Worm (Caenorhabditis elegans): Measurements from ENCODE around the gene F07A11.1.

Gene F07A11.1

ce11 chrII:11634681-11635527 lies 43.0 kb upstream of the F07A11.1 start:
- TF ChIP-seq lin-13 (tag; optimal IDR thresholded peaks at IDR 0.05) (peak; percentile 41), pha-4 (tag; optimal IDR thresholded peaks at IDR 0.05) (peak; percentile 91), hlh-1 (tag; optimal IDR thresholded peaks at IDR 0.05) (peak; percentile 49), lin-32 (GFP tag; optimal IDR thresholded peaks at IDR 0.05) (peak; percentile 17), blmp-1 (tag; optimal IDR thresholded peaks at IDR 0.05) (no peak), ztf-11 (tag; optimal IDR thresholded peaks at IDR 0.05) (peak; percentile 56), nhr-2 (tag; optimal IDR thresholded peaks at IDR 0.05) (no peak), mep-1 (tag; optimal IDR thresholded peaks at IDR 0.05) (no peak), cnd-1 (tag; optimal IDR thresholded peaks at IDR 0.05) (peak; percentile 76), snpc-4 (tag; optimal IDR thresholded peaks at IDR 0.05) (no peak), nhr-76 (tag; optimal IDR thresholded peaks at IDR 0.05) (peak; percentile 11), zip-8 (tag; optimal IDR thresholded peaks at IDR 0.05) (no peak), ceh-83 (GFP tag; optimal IDR thresholded peaks at IDR 0.05) (no peak), elt-3 (tag; optimal IDR thresholded peaks at IDR 0.05) (peak; percentile 3), nhr-237 (tag; optimal IDR thresholded peaks at IDR 0.05) (peak; percentile 54), mls-2 (tag; optimal IDR thresholded peaks at IDR 0.05) (peak; percentile 89), mab-5 (tag; optimal IDR thresholded peaks at IDR 0.05) (no peak), unc-39 (tag; optimal IDR thresholded peaks at IDR 0.05) (no peak), ces-1 (GFP tag; optimal IDR thresholded peaks at IDR 0.05) (peak; percentile 35), nhr-28 (tag; optimal IDR thresholded peaks at IDR 0.05) (no peak), bed-3 (GFP tag; optimal IDR thresholded peaks at IDR 0.05) (no peak), ceh-39 (tag; optimal IDR thresholded peaks at IDR 0.05) (no peak), nhr-12 (tag; optimal IDR thresholded peaks at IDR 0.05) (no peak), ham-2 (GFP tag; optimal IDR thresholded peaks at IDR 0.05) (peak; percentile 94), sem-2 (GFP tag; optimal IDR thresholded peaks at IDR 0.05) (peak; percentile 34), unc-120 (tag; optimal IDR thresholded peaks at IDR 0.05; ENCODE audit: poor library complexity, severe bottlenecking) (peak; percentile 73), tbx-8 (GFP tag; optimal IDR thresholded peaks at IDR 0.05) (no peak), sptf-1 (tag; optimal IDR thresholded peaks at IDR 0.05) (peak; percentile 83), flh-1 (GFP tag; optimal IDR thresholded peaks at IDR 0.05) (no peak), lsy-2 (tag; optimal IDR thresholded peaks at IDR 0.05) (peak; percentile 59), unc-62 (GFP tag; optimal IDR thresholded peaks at IDR 0.05) (peak; percentile 81), ceh-43 (GFP tag; optimal IDR thresholded peaks at IDR 0.05) (no peak), drap-1 (GFP tag; optimal IDR thresholded peaks at IDR 0.05) (peak; percentile 81), elt-1 (tag; optimal IDR thresholded peaks at IDR 0.05; ENCODE audit: borderline replicate concordance, insufficient read depth) (peak; percentile 8), M03D4.4 (tag; optimal IDR thresholded peaks at IDR 0.05) (peak; percentile 63)

ce11 chrII:11634057-11634676 lies 42.2 kb upstream of the F07A11.1 start:
- TF ChIP-seq lin-13 (tag; optimal IDR thresholded peaks at IDR 0.05) (peak; percentile 71), sem-2 (GFP tag; optimal IDR thresholded peaks at IDR 0.05) (no peak), zip-8 (tag; optimal IDR thresholded peaks at IDR 0.05) (peak; percentile 2), nhr-2 (tag; optimal IDR thresholded peaks at IDR 0.05) (peak; percentile 16), unc-62 (GFP tag; optimal IDR thresholded peaks at IDR 0.05) (peak; percentile 82), ceh-43 (GFP tag; optimal IDR thresholded peaks at IDR 0.05) (peak; percentile 49), cnd-1 (tag; optimal IDR thresholded peaks at IDR 0.05) (peak; percentile 41), pha-4 (tag; optimal IDR thresholded peaks at IDR 0.05) (peak; percentile 89), ceh-39 (tag; optimal IDR thresholded peaks at IDR 0.05) (peak; percentile 18), bed-3 (GFP tag; optimal IDR thresholded peaks at IDR 0.05) (no peak), blmp-1 (tag; optimal IDR thresholded peaks at IDR 0.05) (peak; percentile 30), elt-3 (tag; optimal IDR thresholded peaks at IDR 0.05) (peak; percentile 33), sptf-1 (tag; optimal IDR thresholded peaks at IDR 0.05) (peak; percentile 84), snpc-4 (tag; optimal IDR thresholded peaks at IDR 0.05) (no peak), M03D4.4 (tag; optimal IDR thresholded peaks at IDR 0.05) (peak; percentile 61), nhr-28 (tag; optimal IDR thresholded peaks at IDR 0.05) (no peak), nhr-12 (tag; optimal IDR thresholded peaks at IDR 0.05) (no peak), lsy-2 (tag; optimal IDR thresholded peaks at IDR 0.05) (peak; percentile 48), nhr-237 (tag; optimal IDR thresholded peaks at IDR 0.05) (peak; percentile 34), elt-1 (tag; optimal IDR thresholded peaks at IDR 0.05; ENCODE audit: borderline replicate concordance, insufficient read depth) (no peak), flh-1 (GFP tag; optimal IDR thresholded peaks at IDR 0.05) (no peak), mep-1 (tag; optimal IDR thresholded peaks at IDR 0.05) (peak; percentile 52), ztf-11 (tag; optimal IDR thresholded peaks at IDR 0.05) (peak; percentile 86), tbx-8 (GFP tag; optimal IDR thresholded peaks at IDR 0.05) (no peak), nhr-76 (tag; optimal IDR thresholded peaks at IDR 0.05) (no peak), ham-2 (GFP tag; optimal IDR thresholded peaks at IDR 0.05) (peak; percentile 99), hlh-1 (tag; optimal IDR thresholded peaks at IDR 0.05) (peak; percentile 72), ces-1 (GFP tag; optimal IDR thresholded peaks at IDR 0.05) (peak; percentile 43), lin-32 (GFP tag; optimal IDR thresholded peaks at IDR 0.05) (no peak), mab-5 (tag; optimal IDR thresholded peaks at IDR 0.05) (no peak), ceh-83 (GFP tag; optimal IDR thresholded peaks at IDR 0.05) (peak; percentile 31), unc-39 (tag; optimal IDR thresholded peaks at IDR 0.05) (no peak), mls-2 (tag; optimal IDR thresholded peaks at IDR 0.05) (peak; percentile 90), drap-1 (GFP tag; optimal IDR thresholded peaks at IDR 0.05) (peak; percentile 82), unc-120 (tag; optimal IDR thresholded peaks at IDR 0.05; ENCODE audit: poor library complexity, severe bottlenecking) (peak; percentile 97)
